Worm (Caenorhabditis elegans) whole organism, L1 larva: ENCODE results near the gene col-186.

Experiments
- blmp-1 ChIP-seq: fragments of 150-350 bp; optimal IDR thresholded peaks from 2 replicates; lab custom pipeline; 2014; ENCODE audit warnings: missing biosample characterization, missing genetic modification characterization
- ceh-63 ChIP-seq: fragments of 200-800 bp; sonication (Bioruptor generic); optimal IDR thresholded peaks from 2 replicates; lab custom pipeline; 2018; ENCODE audit warnings: mild to moderate bottlenecking, missing genetic modification characterization, missing compliant biosample characterization
- ceh-8 ChIP-seq: fragments of 200-800 bp; sonication (Bioruptor generic); optimal IDR thresholded peaks from 2 replicates; lab custom pipeline; 2018; ENCODE audit warnings: mild to moderate bottlenecking, missing genetic modification characterization, moderate library complexity, missing compliant biosample characterization
- dpl-1 ChIP-seq, 3 experiments: fragments of 150-350 bp in 2 of 3; sonication (generic microtip) in 1 of 3; optimal IDR thresholded peaks; 2 replicates each; lab custom pipeline; 2014 to 2017; ENCODE audit warnings: missing biosample characterization in 3 of 3, missing genetic modification characterization in 3 of 3, missing genetic modification reagents in 3 of 3
- efl-1 ChIP-seq, 4 experiments: fragments of 150-350 bp; optimal IDR thresholded peaks in 3 of 4; peaks in 1 of 4; 1 replicate in 1 of 4; 2 replicates in 3 of 4; lab custom pipeline; 2014; ENCODE audit warnings: missing biosample characterization in 2 of 4, missing genetic modification characterization in 2 of 4, missing genetic modification reagents in 2 of 4
- efl-3 ChIP-seq: fragments of 200-800 bp; sonication (Bioruptor generic); optimal IDR thresholded peaks from 2 replicates; lab custom pipeline; 2018; ENCODE audit warnings: mild to moderate bottlenecking, missing genetic modification characterization, missing compliant biosample characterization
- ets-5 ChIP-seq: fragments of 200-800 bp; sonication (Bioruptor generic); IDR thresholded peaks from 2 replicates; pipeline ENCODE4 v1.3.6; 2022; ENCODE audit warnings: missing genetic modification characterization, missing compliant biosample characterization
- fkh-4 ChIP-seq: sonication (generic microtip); optimal IDR thresholded peaks from 2 replicates; lab custom pipeline; 2016; ENCODE audit warnings: missing compliant biosample characterization, missing genetic modification characterization, borderline replicate concordance
- hpl-2 ChIP-seq: fragments of 150-350 bp; optimal IDR thresholded peaks from 2 replicates; lab custom pipeline; 2014; ENCODE audit warnings: missing biosample characterization, missing genetic modification reagents, missing genetic modification characterization
- isw-1 ChIP-seq: fragments of 200-800 bp; sonication (Bioruptor generic); IDR thresholded peaks from 2 replicates; pipeline ENCODE4 v1.3.6; 2022; ENCODE audit warnings: missing genetic modification characterization, missing compliant biosample characterization
- lin-14 ChIP-seq: fragments of 200-800 bp; sonication (Bioruptor generic); optimal IDR thresholded peaks from 2 replicates; lab custom pipeline; 2018; ENCODE audit warnings: mild to moderate bottlenecking, missing genetic modification characterization, moderate library complexity, missing compliant biosample characterization
- mab-9 ChIP-seq: fragments of 200-800 bp; sonication (Bioruptor generic); IDR thresholded peaks from 2 replicates; pipeline ENCODE4 v1.3.6; 2022; ENCODE audit warnings: missing genetic modification reagents, missing genetic modification characterization, missing compliant biosample characterization
- mdl-1 ChIP-seq, 2 experiments: fragments of 150-350 bp; optimal IDR thresholded peaks; 2 replicates each; lab custom pipeline; 2014 to 2017; ENCODE audit warnings: missing biosample characterization in 2 of 2, missing genetic modification characterization in 2 of 2, inconsistent platforms in 1 of 2
- nhr-11 ChIP-seq: fragments of 150-350 bp; optimal IDR thresholded peaks from 2 replicates; lab custom pipeline; 2014; ENCODE audit warnings: missing biosample characterization, missing genetic modification characterization
- nhr-12 ChIP-seq: sonication (generic microtip); optimal IDR thresholded peaks from 2 replicates; lab custom pipeline; 2017; ENCODE audit warnings: missing biosample characterization, missing genetic modification characterization
- nhr-19 ChIP-seq: fragments of 200-800 bp; sonication (Bioruptor generic); conservative IDR thresholded peaks from 2 replicates; pipeline ENCODE4 v1.3.6; 2022; ENCODE audit warnings: missing genetic modification characterization, missing compliant biosample characterization
- nhr-237 ChIP-seq: fragments of 150-350 bp; optimal IDR thresholded peaks from 2 replicates; lab custom pipeline; 2014; ENCODE audit warnings: missing biosample characterization, missing genetic modification characterization
- nhr-71 ChIP-seq: sonication (generic microtip); optimal IDR thresholded peaks from 2 replicates; lab custom pipeline; 2016; ENCODE audit warnings: mild to moderate bottlenecking, missing genetic modification characterization, moderate library complexity, missing compliant biosample characterization
- nhr-76 ChIP-seq: sonication (generic microtip); optimal IDR thresholded peaks from 2 replicates; lab custom pipeline; 2017; ENCODE audit warnings: missing biosample characterization, missing genetic modification characterization
- nhr-77 ChIP-seq: fragments of 150-350 bp; optimal IDR thresholded peaks from 2 replicates; lab custom pipeline; 2014; ENCODE audit warnings: missing biosample characterization, missing genetic modification characterization
- nhr-84 ChIP-seq: sonication (generic microtip); optimal IDR thresholded peaks from 2 replicates; lab custom pipeline; 2017; ENCODE audit warnings: missing biosample characterization, missing genetic modification characterization
- nhr-85 ChIP-seq: sonication (generic microtip); peaks from one replicate; lab custom pipeline; 2016; ENCODE audit warnings: missing genetic modification characterization, inconsistent platforms, missing compliant biosample characterization
- nhr-90 ChIP-seq: sonication (generic microtip); optimal IDR thresholded peaks from 2 replicates; lab custom pipeline; 2016; ENCODE audit warnings: mild to moderate bottlenecking, missing genetic modification characterization, missing compliant biosample characterization; ENCODE audit not compliant: poor library complexity
- pqm-1 ChIP-seq: sonication (generic microtip); optimal IDR thresholded peaks from 3 replicates; lab custom pipeline; 2017; ENCODE audit warnings: missing biosample characterization, missing genetic modification characterization
- rnt-1 ChIP-seq: sonication (generic microtip); optimal IDR thresholded peaks from 2 replicates; lab custom pipeline; 2016; ENCODE audit warnings: mild to moderate bottlenecking, missing genetic modification characterization, moderate library complexity, missing compliant biosample characterization
- skn-1 ChIP-seq: fragments of 150-350 bp; optimal IDR thresholded peaks from 2 replicates; lab custom pipeline; 2014; ENCODE audit warnings: missing biosample characterization, missing genetic modification characterization
- sptf-1 ChIP-seq: fragments of 150-350 bp; optimal IDR thresholded peaks from 2 replicates; lab custom pipeline; 2014; ENCODE audit warnings: missing biosample characterization, missing genetic modification characterization
- sup-37 ChIP-seq: fragments of 200-800 bp; sonication (Bioruptor generic); optimal IDR thresholded peaks from 2 replicates; lab custom pipeline; 2018; ENCODE audit warnings: mild to moderate bottlenecking, missing genetic modification characterization, missing compliant biosample characterization
- swsn-7 ChIP-seq: sonication (generic microtip); optimal IDR thresholded peaks from 2 replicates; lab custom pipeline; 2016; ENCODE audit warnings: missing genetic modification characterization, missing compliant biosample characterization
- unc-86 ChIP-seq: sonication (generic microtip); optimal IDR thresholded peaks from 2 replicates; lab custom pipeline; 2016; ENCODE audit warnings: missing genetic modification characterization, missing compliant biosample characterization
- unc-98 ChIP-seq: fragments of 200-800 bp; sonication (Bioruptor generic); IDR thresholded peaks from 2 replicates; pipeline ENCODE4 v1.3.6; 2022; ENCODE audit warnings: missing genetic modification characterization, missing compliant biosample characterization
- vab-15 ChIP-seq: sonication (generic microtip); optimal IDR thresholded peaks from 2 replicates; lab custom pipeline; 2017; ENCODE audit warnings: missing genotype, mild to moderate bottlenecking, missing genetic modification characterization, missing compliant biosample characterization
- zip-4 ChIP-seq: fragments of 200-800 bp; sonication (Bioruptor generic); optimal IDR thresholded peaks from 2 replicates; lab custom pipeline; 2018; ENCODE audit warnings: mild to moderate bottlenecking, missing genetic modification characterization, moderate library complexity, missing compliant biosample characterization
- ztf-11 ChIP-seq, 2 experiments: sonication (generic microtip); optimal IDR thresholded peaks; 2 replicates each; lab custom pipeline; 2016 to 2017; ENCODE audit warnings: missing genetic modification characterization in 2 of 2, missing biosample characterization in 1 of 2, missing compliant biosample characterization in 1 of 2

The col-186 gene

ce11 chrX:15951194-15951593, at the start of gene col-186:
Gene col-186 (plus strand): TSS chrX:15951494.
- no peak for TF ChIP-seq nhr-71 (tag; lab: Kevin White, UChicago)
- no peak for TF ChIP-seq ztf-11 (tag; optimal IDR thresholded peaks at IDR 0.05; lab: Kevin White, UChicago)
- no peak for TF ChIP-seq ets-5 (GFP tag; lab: Robert Waterston, UW)
- no peak for TF ChIP-seq rnt-1 (tag; lab: Kevin White, UChicago)
- no peak for TF ChIP-seq nhr-12 (tag; lab: Kevin White, UChicago)
- TF ChIP-seq, all 84 proteins: peak for 0

ce11 chrX:15902835-15903234, 48.5 kb upstream of the col-186 start:
- TF ChIP-seq nhr-90 (no peak), efl-1 (optimal IDR thresholded peaks at IDR 0.05; lab: Kevin White, UChicago) (no peak), efl-1 (GFP tag; optimal IDR thresholded peaks at IDR 0.05 in 1 of 2; lab: Kevin White, UChicago) (peak in 1 of 2 experiments; percentile 58)

- TF ChIP-seq isw-1 (no peak), mab-9 (GFP tag; lab: Robert Waterston, UW) (no peak), vab-15 (tag; lab: Kevin White, UChicago) (no peak), dpl-1 (GFP tag; optimal IDR thresholded peaks at IDR 0.05; lab: Kevin White, UChicago) (no peak), swsn-7 (tag; lab: Kevin White, UChicago) (no peak), lin-14 (GFP tag; lab: Kevin White, UChicago) (no peak), nhr-76 (tag; lab: Kevin White, UChicago) (no peak), nhr-71 (tag; lab: Kevin White, UChicago) (no peak), nhr-77 (tag; lab: Kevin White, UChicago) (no peak), mdl-1 (tag; optimal IDR thresholded peaks at IDR 0.05; lab: Kevin White, UChicago) (no peak), skn-1 (no peak), blmp-1 (no peak), unc-86 (tag; lab: Kevin White, UChicago) (no peak), ets-5 (GFP tag; lab: Robert Waterston, UW) (no peak), sup-37 (GFP tag; lab: Kevin White, UChicago) (no peak), nhr-19 (GFP tag; lab: Robert Waterston, UW) (no peak)
Measured at ce11 chrX:15910328-15910727, 41.0 kb upstream of the col-186 start, which contains the start of gene npr-33. Gene npr-33 (plus strand): TSS chrX:15910628.

ce11 chrX:15912841-15913240, 38.5 kb upstream of the col-186 start:
- TF ChIP-seq ceh-63 (GFP tag; lab: Kevin White, UChicago) (no peak), sptf-1 (tag; lab: Kevin White, UChicago) (no peak), unc-86 (tag; lab: Kevin White, UChicago) (no peak), hpl-2 (GFP tag; lab: Kevin White, UChicago) (no peak), ceh-8 (GFP tag; lab: Kevin White, UChicago) (no peak), fkh-4 (no peak), unc-98 (GFP tag; lab: Robert Waterston, UW) (no peak), skn-1 (no peak), nhr-11 (tag; lab: Kevin White, UChicago) (no peak), blmp-1 (no peak), pqm-1 (no peak), efl-3 (GFP tag; lab: Kevin White, UChicago) (no peak), nhr-237 (tag; lab: Kevin White, UChicago) (no peak), nhr-84 (tag; lab: Kevin White, UChicago) (no peak), zip-4 (no peak), sup-37 (GFP tag; lab: Kevin White, UChicago) (no peak)

ce11 chrX:15915774-15916173, 35.5 kb upstream of the col-186 start:
- TF ChIP-seq nhr-85 (tag; lab: Kevin White, UChicago) = no peak
- TF ChIP-seq efl-1 (optimal IDR thresholded peaks at IDR 0.05; lab: Kevin White, UChicago) = no peak
- peak in 1 of 2 experiments; percentile 9 for TF ChIP-seq efl-1 (GFP tag; optimal IDR thresholded peaks at IDR 0.05 in 1 of 2; lab: Kevin White, UChicago)
- TF ChIP-seq, all 84 proteins: peak for 1
